Fruit fly (Drosophila melanogaster) whole organism, embryonic: Measurements from ENCODE around the gene Rcd2.

Experiments used
- Ada2b ChIP-seq: fragments of 200-800 bp; sonication (Bioruptor generic); IDR thresholded peaks from 2 replicates; pipeline ENCODE4 v1.3.6; 2022; ENCODE audit warnings: missing biosample characterization, missing genetic modification characterization
- CG10543 ChIP-seq: fragments of 200-800 bp; sonication (Bioruptor generic); optimal IDR thresholded peaks from 3 replicates; lab custom pipeline; 2017; ENCODE audit warnings: missing biosample characterization, mild to moderate bottlenecking, missing genetic modification characterization, moderate library complexity
- CG10959 ChIP-seq: fragments of 200-800 bp; sonication (Bioruptor generic); IDR thresholded peaks from 2 replicates; pipeline ENCODE4 v1.3.6; 2022; ENCODE audit warnings: missing biosample characterization, missing genetic modification characterization
- CG12071 ChIP-seq: fragments of 200-800 bp; sonication (Bioruptor generic); optimal IDR thresholded peaks from 3 replicates; lab custom pipeline; 2018; ENCODE audit warnings: missing biosample characterization, mild to moderate bottlenecking, missing genetic modification characterization
- CG12942 ChIP-seq: fragments of 200-800 bp; sonication (Bioruptor generic); optimal IDR thresholded peaks from 3 replicates; lab custom pipeline; 2016; ENCODE audit warnings: missing biosample characterization, missing genetic modification characterization
- CG15011 ChIP-seq: fragments of 200-800 bp; sonication (Bioruptor generic); optimal IDR thresholded peaks from 3 replicates; lab custom pipeline; 2018; ENCODE audit warnings: missing biosample characterization, mild to moderate bottlenecking, missing genetic modification characterization
- CG17361 ChIP-seq: fragments of 200-800 bp; sonication (Bioruptor generic); IDR thresholded peaks from 3 replicates; pipeline ENCODE4 v1.3.6; 2022; ENCODE audit warnings: missing biosample characterization, missing genetic modification characterization
- CG17612 ChIP-seq: fragments of 200-800 bp; sonication (Bioruptor generic); IDR thresholded peaks from 2 replicates; pipeline ENCODE4 v1.3.6; 2022; ENCODE audit warnings: missing biosample characterization, missing genetic modification characterization
- CG2889 ChIP-seq: fragments of 200-800 bp; sonication (Bioruptor generic); IDR thresholded peaks from 3 replicates; pipeline ENCODE4 v1.3.6; 2022; ENCODE audit warnings: missing biosample characterization, missing genetic modification characterization
- CG32767 ChIP-seq: fragments of 200-800 bp; sonication (Bioruptor generic); IDR thresholded peaks from 2 replicates; pipeline ENCODE4 v1.3.6; 2022; ENCODE audit warnings: missing biosample characterization, missing genetic modification characterization
- CG3407 ChIP-seq: fragments of 200-800 bp; sonication (Bioruptor generic); optimal IDR thresholded peaks from 2 replicates; lab custom pipeline; 2018; ENCODE audit warnings: missing biosample characterization, mild to moderate bottlenecking, missing genetic modification characterization
- CG34422 ChIP-seq: fragments of 200-800 bp; sonication (Bioruptor generic); IDR thresholded peaks from 3 replicates; pipeline ENCODE4 v1.3.6; 2022; ENCODE audit warnings: missing biosample characterization, missing genetic modification characterization
- CG3726 ChIP-seq: fragments of 200-800 bp; sonication (Bioruptor generic); IDR thresholded peaks from 3 replicates; pipeline ENCODE4, ENCODE4 v1.3.6; 2022; ENCODE audit warnings: missing biosample characterization, missing genetic modification characterization
- CG4424 ChIP-seq: fragments of 200-800 bp; sonication (Bioruptor generic); optimal IDR thresholded peaks from 3 replicates; lab custom pipeline; 2016; ENCODE audit warnings: missing biosample characterization, missing genetic modification characterization
- CG6254 ChIP-seq: fragments of 200-800 bp; sonication (Bioruptor generic); optimal IDR thresholded peaks from 3 replicates; lab custom pipeline; 2017; ENCODE audit warnings: mild to moderate bottlenecking, missing biosample characterization, missing genetic modification reagents, missing genetic modification characterization
- CG6854 ChIP-seq: fragments of 200-800 bp; sonication (Bioruptor generic); optimal IDR thresholded peaks from 3 replicates; lab custom pipeline; 2017; ENCODE audit warnings: missing biosample characterization, mild to moderate bottlenecking, missing genetic modification characterization
- CG8359 ChIP-seq: fragments of 200-800 bp; sonication (Bioruptor generic); optimal IDR thresholded peaks from 2 replicates; lab custom pipeline; 2017; ENCODE audit warnings: missing biosample characterization, mild to moderate bottlenecking, missing genetic modification characterization, borderline replicate concordance
- CG8765 ChIP-seq: fragments of 200-800 bp; sonication (Bioruptor generic); IDR thresholded peaks from 2 replicates; pipeline ENCODE4 v1.3.6; 2022; ENCODE audit warnings: missing biosample characterization, missing genetic modification characterization
- CG8924 ChIP-seq: fragments of 200-800 bp; optimal IDR thresholded peaks from 3 replicates; lab custom pipeline; 2019; ENCODE audit warnings: missing biosample characterization, mild to moderate bottlenecking, missing genetic modification characterization, moderate library complexity
- CkIIα-i1 ChIP-seq: fragments of 200-800 bp; sonication (Bioruptor generic); IDR thresholded peaks from 2 replicates; pipeline ENCODE4 v1.3.6; 2022; ENCODE audit warnings: missing biosample characterization, missing genetic modification characterization
- Dad ChIP-seq: fragments of 200-800 bp; sonication (Bioruptor generic); optimal IDR thresholded peaks from 3 replicates; lab custom pipeline; 2016; ENCODE audit warnings: missing biosample characterization, missing genetic modification characterization
- Dref ChIP-seq: fragments of 200-800 bp; sonication (Bioruptor generic); IDR thresholded peaks from 2 replicates; pipeline ENCODE4 v1.3.6; 2022; ENCODE audit warnings: missing biosample characterization, missing genetic modification characterization
- HHEX ChIP-seq: fragments of 200-800 bp; sonication (Bioruptor generic); optimal IDR thresholded peaks from 3 replicates; lab custom pipeline; 2017; ENCODE audit warnings: missing biosample characterization, mild to moderate bottlenecking, missing genetic modification characterization, missing genetic modification reagents
- Hmx ChIP-seq: fragments of 200-800 bp; sonication (Bioruptor generic); optimal IDR thresholded peaks from 2 replicates; lab custom pipeline; 2016; ENCODE audit warnings: missing biosample characterization, missing genetic modification characterization
- Hr51 ChIP-seq, 2 experiments: fragments of 200-800 bp; sonication (Bioruptor generic); optimal IDR thresholded peaks; 2 replicates in 1 of 2; 3 replicates in 1 of 2; lab custom pipeline; 2016 to 2018; ENCODE audit warnings: missing biosample characterization in 2 of 2, missing genetic modification characterization in 2 of 2, mild to moderate bottlenecking in 1 of 2, moderate library complexity in 1 of 2
- MTF-1 ChIP-seq: fragments of 200-800 bp; sonication (Bioruptor generic); optimal IDR thresholded peaks from 2 replicates; lab custom pipeline; 2018; ENCODE audit warnings: missing biosample characterization, mild to moderate bottlenecking, missing genetic modification characterization, borderline replicate concordance
- Max ChIP-seq: fragments of 200-800 bp; sonication (Bioruptor generic); optimal IDR thresholded peaks from 2 replicates; lab custom pipeline; 2016; ENCODE audit warnings: missing biosample characterization, mild to moderate bottlenecking, missing genetic modification characterization
- Med ChIP-seq: fragments of 200-800 bp; sonication (Bioruptor generic); peaks from one replicate; lab custom pipeline; 2016; ENCODE audit warnings: missing biosample characterization, missing genetic modification characterization, mild to moderate bottlenecking, inconsistent platforms, moderate library complexity
- Nf-YB ChIP-seq: fragments of 200-800 bp; sonication (Bioruptor generic); optimal IDR thresholded peaks from 3 replicates; lab custom pipeline; 2019; ENCODE audit warnings: missing biosample characterization, mild to moderate bottlenecking, missing genetic modification characterization, moderate library complexity
- Trl ChIP-seq, 3 experiments: fragments of >200 bp in 2 of 3; fragments of 200-800 bp in 1 of 3; sonication (Bioruptor generic) in 1 of 3; optimal IDR thresholded peaks; 2 replicates in 1 of 3; 3 replicates in 2 of 3; lab custom pipeline; 2016 to 2017; ENCODE audit warnings: missing biosample characterization in 1 of 3, missing genetic modification characterization in 1 of 3
- Usf ChIP-seq: fragments of 200-800 bp; sonication (Bioruptor generic); optimal IDR thresholded peaks from 2 replicates; lab custom pipeline; 2017; ENCODE audit warnings: missing genotype, missing biosample characterization, missing genetic modification characterization
- Vsx1 ChIP-seq: fragments of 200-800 bp; sonication (Bioruptor generic); optimal IDR thresholded peaks from 2 replicates; lab custom pipeline; 2017; ENCODE audit warnings: missing biosample characterization, mild to moderate bottlenecking, missing genetic modification characterization, missing genetic modification reagents
- bowl ChIP-seq: fragments of 200-800 bp; sonication (Bioruptor generic); IDR thresholded peaks from 2 replicates; pipeline ENCODE4 v1.3.6; 2022; ENCODE audit warnings: missing biosample characterization, missing genetic modification characterization
- cg ChIP-seq: fragments of 200-800 bp; sonication (Bioruptor generic); optimal IDR thresholded peaks from 3 replicates; lab custom pipeline; 2019; ENCODE audit warnings: missing biosample characterization, mild to moderate bottlenecking, missing genetic modification characterization, moderate library complexity
- chif ChIP-seq, 2 experiments: fragments of 200-800 bp; sonication (Bioruptor generic); optimal IDR thresholded peaks; 3 replicates each; lab custom pipeline; 2016; ENCODE audit warnings: missing biosample characterization in 2 of 2, missing genetic modification characterization in 2 of 2
- eve ChIP-seq, 2 experiments: fragments of >200 bp; optimal IDR thresholded peaks; 2 replicates each; lab custom pipeline; 2017; ENCODE audit warnings: missing biosample characterization in 2 of 2, missing genetic modification characterization in 2 of 2
- fd3F ChIP-seq: fragments of 200-800 bp; sonication (Bioruptor generic); optimal IDR thresholded peaks from 2 replicates; lab custom pipeline; 2018; ENCODE audit warnings: missing biosample characterization, mild to moderate bottlenecking, missing genetic modification characterization, moderate library complexity
- gce ChIP-seq: fragments of 200-800 bp; sonication (Bioruptor generic); IDR thresholded peaks from 3 replicates; pipeline ENCODE4 v1.3.6; 2022; ENCODE audit warnings: missing biosample characterization, missing genetic modification characterization
- grn ChIP-seq: fragments of 200-800 bp; sonication (Bioruptor generic); optimal IDR thresholded peaks from 3 replicates; lab custom pipeline; 2017; ENCODE audit warnings: missing biosample characterization, missing genetic modification characterization
- luna ChIP-seq: fragments of 200-800 bp; sonication (Bioruptor generic); optimal IDR thresholded peaks from 2 replicates; lab custom pipeline; 2016; ENCODE audit warnings: missing biosample characterization, missing genetic modification characterization
- mirr ChIP-seq: fragments of 200-800 bp; sonication (Bioruptor generic); optimal IDR thresholded peaks from 3 replicates; lab custom pipeline; 2018; ENCODE audit warnings: missing biosample characterization, mild to moderate bottlenecking, missing genetic modification characterization
- nmo ChIP-seq: fragments of 200-800 bp; sonication (Bioruptor generic); optimal IDR thresholded peaks from 2 replicates; lab custom pipeline; 2018; ENCODE audit warnings: missing biosample characterization, mild to moderate bottlenecking, missing genetic modification characterization, moderate library complexity
- pum ChIP-seq: fragments of 200-800 bp; sonication (Bioruptor generic); optimal IDR thresholded peaks from 2 replicates; lab custom pipeline; 2016; ENCODE audit warnings: missing biosample characterization, missing genetic modification characterization
- ro ChIP-seq: fragments of 200-800 bp; sonication (Bioruptor generic); IDR thresholded peaks from 2 replicates; pipeline ENCODE4 v1.3.6; 2022; ENCODE audit warnings: missing biosample characterization, missing genetic modification characterization
- sima ChIP-seq: fragments of 200-800 bp; sonication (Bioruptor generic); optimal IDR thresholded peaks from 2 replicates; lab custom pipeline; 2016; ENCODE audit warnings: missing biosample characterization, missing genetic modification characterization
- slp2 ChIP-seq: fragments of 200-800 bp; sonication (Bioruptor generic); optimal IDR thresholded peaks from 2 replicates; lab custom pipeline; 2016; ENCODE audit warnings: missing biosample characterization, missing genetic modification characterization
- stc ChIP-seq: fragments of 200-800 bp; sonication (Bioruptor generic); IDR thresholded peaks from 2 replicates; pipeline ENCODE4 v1.3.6; 2022; ENCODE audit warnings: missing biosample characterization, missing genetic modification characterization
- tio ChIP-seq: fragments of 200-800 bp; sonication (Bioruptor generic); optimal IDR thresholded peaks from 2 replicates; lab custom pipeline; 2017; ENCODE audit warnings: missing biosample characterization, missing genetic modification characterization, inconsistent platforms
- unpg ChIP-seq: fragments of 200-800 bp; sonication (Bioruptor generic); optimal IDR thresholded peaks from 3 replicates; lab custom pipeline; 2018; ENCODE audit warnings: missing biosample characterization, mild to moderate bottlenecking, missing genetic modification characterization, moderate library complexity
- yki ChIP-seq: fragments of >200 bp; optimal IDR thresholded peaks from 3 replicates; lab custom pipeline; 2018

Rcd2 gene

dm6 chr3L:20516519-20517178, 23.6 kb downstream of the Rcd2 start (continued):
- no peak for TF ChIP-seq yki (lab: Kevin White, UChicago)
- TF ChIP-seq CG32767, result no peak
- no peak for TF ChIP-seq CG34422 (GFP tag; lab: Robert Waterston, UW)
- TF ChIP-seq pum, result no peak
- TF ChIP-seq Trl (optimal IDR thresholded peaks at IDR 0.05; lab: Kevin White, UChicago), result no peak
- no peak for TF ChIP-seq Trl (GFP tag; optimal IDR thresholded peaks at IDR 0.05; lab: Kevin White, UChicago)
- no peak for TF ChIP-seq slp2 (GFP tag; lab: Kevin White, UChicago)
- TF ChIP-seq grn (GFP tag; lab: Kevin White, UChicago), result peak; percentile 69
- TF ChIP-seq Med (GFP tag; lab: Kevin White, UChicago), result peak; percentile 75
- peak; percentile 33 for TF ChIP-seq cg (GFP tag; lab: Kevin White, UChicago)
- TF ChIP-seq Hmx (GFP tag; lab: Kevin White, UChicago), result no peak
- no peak for TF ChIP-seq Dref (GFP tag; lab: Robert Waterston, UW)
- TF ChIP-seq CG8765 (GFP tag; lab: Robert Waterston, UW), result no peak
- TF ChIP-seq CG4424 (GFP tag; lab: Kevin White, UChicago), result peak; percentile 35
- no peak for TF ChIP-seq Nf-YB
- peak; percentile 77 for TF ChIP-seq CG17361
- no peak for TF ChIP-seq Max
- TF ChIP-seq CG12071, result peak; percentile 41
- peak in 1 of 2 experiments; percentile 72 for TF ChIP-seq eve (GFP tag; optimal IDR thresholded peaks at IDR 0.05; lab: Kevin White, UChicago)
- peak; percentile 13; the same call in 1 of the 2 replicates for TF ChIP-seq stc (GFP tag; lab: Robert Waterston, UW)
- peak; percentile 67; the same call in 2 of the 3 replicates for TF ChIP-seq CG2889 (GFP tag; lab: Robert Waterston, UW)
- TF ChIP-seq nmo (GFP tag; lab: Kevin White, UChicago), result peak; percentile 49
- peak; percentile 15 for TF ChIP-seq Usf
- TF ChIP-seq unpg, result peak; percentile 63
- peak; percentile 30 for TF ChIP-seq CG6254 (GFP tag; lab: Kevin White, UChicago)
- peak in 1 of 2 experiments; percentile 71 for TF ChIP-seq Hr51 (GFP tag; optimal IDR thresholded peaks at IDR 0.05; lab: Kevin White, UChicago)
- TF ChIP-seq sima, result no peak
- peak; percentile 38 for TF ChIP-seq CG8359 (GFP tag; lab: Kevin White, UChicago)
- peak; percentile 1 for TF ChIP-seq fd3F (GFP tag; lab: Kevin White, UChicago)
- TF ChIP-seq luna (GFP tag; lab: Kevin White, UChicago), result no peak
- peak; percentile 61 for TF ChIP-seq CG8924 (tag; lab: Kevin White, UChicago)
- TF ChIP-seq CG3407 (GFP tag; lab: Kevin White, UChicago), result no peak
- no peak for TF ChIP-seq MTF-1
- TF ChIP-seq CG10543 (GFP tag; lab: Kevin White, UChicago), result peak; percentile 61
- peak; percentile 4 for TF ChIP-seq tio (GFP tag; lab: Kevin White, UChicago)
- peak; percentile 35 for TF ChIP-seq CG15011 (GFP tag; lab: Kevin White, UChicago)
- TF ChIP-seq CG17612, result no peak
- no peak for TF ChIP-seq CkIIα-i1
- TF ChIP-seq CG6854 (GFP tag; lab: Kevin White, UChicago), result peak; percentile 52
- no peak for TF ChIP-seq HHEX
- TF ChIP-seq Vsx1, result no peak
- no peak for TF ChIP-seq ro
- TF ChIP-seq chif (GFP tag; optimal IDR thresholded peaks at IDR 0.05; lab: Kevin White, UChicago), result no peak
- TF ChIP-seq gce, result 0 out of 3 replicates have a peak, but pooled peaks have one; percentile 53
- TF ChIP-seq Ada2b (GFP tag; lab: Robert Waterston, UW), result no peak
- no peak for TF ChIP-seq CG12942
- TF ChIP-seq CG3726, result no peak
- TF ChIP-seq Dad (GFP tag; lab: Kevin White, UChicago), result no peak
- TF ChIP-seq bowl (GFP tag; lab: Robert Waterston, UW), result no peak
- peak; percentile 10; the same call in 1 of the 2 replicates for TF ChIP-seq CG10959
- peak; percentile 81 for TF ChIP-seq mirr (GFP tag; lab: Kevin White, UChicago)
